Fruit fly (Drosophila melanogaster) whole organism, wandering third instar larva: ENCODE data around the gene sro.

Experiments used
- CG32264 ChIP-seq: fragments of 200-800 bp; sonication (Bioruptor generic); optimal IDR thresholded peaks from 2 replicates; lab custom pipeline; 2016; ENCODE audit warnings: missing biosample characterization, missing genetic modification characterization
- CG9705 ChIP-seq: fragments of 200-800 bp; sonication (Bioruptor generic); optimal IDR thresholded peaks from 2 replicates; lab custom pipeline; 2018; ENCODE audit warnings: missing biosample characterization, mild to moderate bottlenecking, missing genetic modification characterization
- CrebA ChIP-seq: fragments of 200-800 bp; sonication (Bioruptor generic); optimal IDR thresholded peaks from 2 replicates; lab custom pipeline; 2016; ENCODE audit warnings: missing biosample characterization, mild to moderate bottlenecking, missing genetic modification characterization, borderline replicate concordance
- Dfd ChIP-seq: fragments of >200 bp; optimal IDR thresholded peaks from 2 replicates; lab custom pipeline; 2017; ENCODE audit warnings: missing biosample characterization, missing genetic modification characterization
- Dif ChIP-seq: fragments of 200-275, 200-300 bp; sonication (Bioruptor generic); optimal IDR thresholded peaks from 2 replicates; lab custom pipeline; 2018; ENCODE audit warnings: missing biosample characterization, missing genetic modification characterization; ENCODE audit not compliant: partially characterized antibody
- GATAd ChIP-seq: sonication (Bioruptor generic); optimal IDR thresholded peaks from 2 replicates; lab custom pipeline; 2016; ENCODE audit warnings: missing biosample characterization, missing genetic modification characterization
- HLH106 ChIP-seq: fragments of 200-800 bp; optimal IDR thresholded peaks from 3 replicates; lab custom pipeline; 2019; ENCODE audit warnings: missing biosample characterization, mild to moderate bottlenecking, missing genetic modification characterization, moderate library complexity
- Hnf4 ChIP-seq: fragments of 200-800 bp; sonication (Bioruptor generic); optimal IDR thresholded peaks from 2 replicates; lab custom pipeline; 2016; ENCODE audit warnings: missing biosample characterization, mild to moderate bottlenecking, missing genetic modification characterization
- Hr78 ChIP-seq: fragments of >200 bp; optimal IDR thresholded peaks from 2 replicates; lab custom pipeline; 2017; ENCODE audit warnings: missing biosample characterization, missing genetic modification characterization
- Hr83 ChIP-seq: fragments of 200-300 bp; sonication (Bioruptor generic); optimal IDR thresholded peaks from 2 replicates; lab custom pipeline; 2016; ENCODE audit warnings: missing biosample characterization, mild to moderate bottlenecking, missing genetic modification characterization, moderate library complexity; ENCODE audit not compliant: poor library complexity, severe bottlenecking
- Jra ChIP-seq: sonication (Bioruptor generic); optimal IDR thresholded peaks from 2 replicates; lab custom pipeline; 2016; ENCODE audit warnings: missing biosample characterization, missing genetic modification characterization
- Mio ChIP-seq: sonication (Bioruptor generic); optimal IDR thresholded peaks from 2 replicates; lab custom pipeline; 2016; ENCODE audit warnings: missing biosample characterization, missing genetic modification characterization
- Myc ChIP-seq: fragments of >200 bp; optimal IDR thresholded peaks from 2 replicates; lab custom pipeline; 2017
- N ChIP-seq: fragments of >200 bp; optimal IDR thresholded peaks from 2 replicates; lab custom pipeline; 2018; ENCODE audit warnings: missing biosample characterization, missing external identifiers, missing genetic modification characterization
- Rel ChIP-seq, 2 experiments: fragments of 200-800 bp; sonication (Bioruptor generic) in 1 of 2; optimal IDR thresholded peaks; 2 replicates in 1 of 2; 3 replicates in 1 of 2; lab custom pipeline; 2016 to 2019; ENCODE audit warnings: mild to moderate bottlenecking in 2 of 2, missing biosample characterization in 2 of 2, missing genetic modification characterization in 2 of 2, moderate library complexity in 1 of 2
- Sp1 ChIP-seq: fragments of 200-800 bp; sonication (Bioruptor generic); optimal IDR thresholded peaks from 3 replicates; lab custom pipeline; 2019; ENCODE audit warnings: missing biosample characterization, mild to moderate bottlenecking, missing genetic modification characterization, moderate library complexity
- Vsx2 ChIP-seq: fragments of 200-300, 225-300 bp; sonication (Bioruptor generic); optimal IDR thresholded peaks from 2 replicates; lab custom pipeline; 2018; ENCODE audit warnings: missing biosample characterization, missing genetic modification characterization; ENCODE audit not compliant: partially characterized antibody
- br ChIP-seq: fragments of 200-800 bp; sonication (Bioruptor generic); optimal IDR thresholded peaks from 2 replicates; lab custom pipeline; 2016; ENCODE audit warnings: missing biosample characterization, missing genetic modification characterization
- brk ChIP-seq: fragments of 200-800 bp; sonication (Bioruptor generic); optimal IDR thresholded peaks from 2 replicates; lab custom pipeline; 2016; ENCODE audit warnings: missing biosample characterization, mild to moderate bottlenecking, missing genetic modification characterization
- dl ChIP-seq, 2 experiments: fragments of 175-275, 200-275 bp in 1 of 2; fragments of 200-275 bp in 1 of 2; sonication (Bioruptor generic); optimal IDR thresholded peaks; lab custom pipeline; 2018; ENCODE audit warnings: mild to moderate bottlenecking in 2 of 2, missing biosample characterization in 2 of 2, missing genetic modification characterization in 2 of 2, moderate library complexity in 2 of 2; ENCODE audit not compliant: partially characterized antibody in 2 of 2, insufficient read depth in 1 of 2
- dmrt93B ChIP-seq: fragments of 200-800 bp; sonication (Bioruptor generic); optimal IDR thresholded peaks from 2 replicates; lab custom pipeline; 2018; ENCODE audit warnings: missing biosample characterization, mild to moderate bottlenecking, missing genetic modification characterization
- dsf ChIP-seq: sonication (Bioruptor generic); optimal IDR thresholded peaks from 2 replicates; lab custom pipeline; 2016; ENCODE audit warnings: missing biosample characterization, missing genetic modification characterization, borderline replicate concordance
- ey ChIP-seq: fragments of 200-800 bp; sonication (Bioruptor generic); optimal IDR thresholded peaks from 2 replicates; lab custom pipeline; 2016; ENCODE audit warnings: missing biosample characterization, missing genetic modification characterization
- foxo ChIP-seq, 2 experiments: fragments of 200-800 bp; sonication (Bioruptor generic); optimal IDR thresholded peaks; 2 replicates in 1 of 2; 3 replicates in 1 of 2; lab custom pipeline; 2016 to 2017; ENCODE audit warnings: missing biosample characterization in 2 of 2, missing genetic modification characterization in 2 of 2
- fru ChIP-seq: fragments of 200-800 bp; sonication (Bioruptor generic); optimal IDR thresholded peaks from 3 replicates; lab custom pipeline; 2016; ENCODE audit warnings: missing biosample characterization, mild to moderate bottlenecking, missing genetic modification characterization
- h ChIP-seq: fragments of 200-800 bp; sonication (Bioruptor generic); optimal IDR thresholded peaks from 3 replicates; lab custom pipeline; 2016; ENCODE audit warnings: missing biosample characterization, mild to moderate bottlenecking, missing genetic modification characterization
- jim ChIP-seq: fragments of 175-275, 200-325 bp; sonication (Bioruptor generic); optimal IDR thresholded peaks from 2 replicates; lab custom pipeline; 2016; ENCODE audit warnings: missing biosample characterization, mild to moderate bottlenecking, missing genetic modification characterization
- lola ChIP-seq: fragments of >200 bp; optimal IDR thresholded peaks from 2 replicates; lab custom pipeline; 2017; ENCODE audit warnings: missing biosample characterization, missing genetic modification characterization
- pan ChIP-seq: fragments of >200 bp; optimal IDR thresholded peaks from 2 replicates; lab custom pipeline; 2017
- psq ChIP-seq: fragments of 200-800 bp; sonication (Bioruptor generic); optimal IDR thresholded peaks from 3 replicates; lab custom pipeline; 2017; ENCODE audit warnings: missing biosample characterization, mild to moderate bottlenecking, missing genetic modification characterization, moderate library complexity
- rgr ChIP-seq: fragments of 200-800 bp; sonication (Bioruptor generic); optimal IDR thresholded peaks from 3 replicates; lab custom pipeline; 2016; ENCODE audit warnings: missing biosample characterization, mild to moderate bottlenecking, missing genetic modification characterization
- sage ChIP-seq: fragments of 200-800 bp; sonication (Bioruptor generic); optimal IDR thresholded peaks from 2 replicates; lab custom pipeline; 2016; ENCODE audit warnings: missing biosample characterization, mild to moderate bottlenecking, missing genetic modification characterization
- sv ChIP-seq: fragments of 200-800 bp; sonication (Bioruptor generic); optimal IDR thresholded peaks from 3 replicates; lab custom pipeline; 2016; ENCODE audit warnings: missing biosample characterization, missing genetic modification characterization
- tai ChIP-seq: sonication (Bioruptor generic); optimal IDR thresholded peaks from 2 replicates; lab custom pipeline; 2016; ENCODE audit warnings: missing biosample characterization, missing genetic modification characterization
- usp ChIP-seq: fragments of >200 bp; optimal IDR thresholded peaks from 2 replicates; lab custom pipeline; 2017; ENCODE audit warnings: missing biosample characterization, missing genetic modification characterization
- woc ChIP-seq: sonication (Bioruptor generic); optimal IDR thresholded peaks from 2 replicates; lab custom pipeline; 2016; ENCODE audit warnings: missing biosample characterization, mild to moderate bottlenecking, missing genetic modification characterization

The sro gene

DNA sequence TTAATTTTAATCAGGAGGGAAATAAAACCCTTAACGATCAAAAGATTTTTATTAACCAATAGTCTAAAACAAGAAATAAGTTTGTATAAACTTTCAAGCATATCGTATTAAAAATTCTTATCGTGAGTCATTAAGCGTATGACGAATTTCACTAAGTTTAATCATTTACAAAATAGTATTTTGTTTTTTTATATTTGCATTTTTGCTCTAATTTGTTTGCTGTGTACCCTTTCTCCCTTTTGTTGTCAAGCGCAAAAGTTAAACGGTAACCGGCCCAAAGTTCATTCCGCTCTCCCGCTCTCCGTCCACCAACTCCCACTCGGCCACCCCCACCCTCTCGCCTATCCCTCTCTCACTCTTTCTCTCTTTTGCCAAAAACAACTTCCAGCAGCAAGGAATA lies 30.6 kb upstream of the sro start:
- TF ChIP-seq Vsx2 (GFP tag; lab: Kevin White, UChicago) = no peak
- TF ChIP-seq h (GFP tag; lab: Kevin White, UChicago) = peak; percentile 22
- peak; percentile 36 for TF ChIP-seq rgr
- peak; percentile 66 for TF ChIP-seq HLH106 (tag; lab: Kevin White, UChicago)
- TF ChIP-seq Hnf4 = peak; percentile 58
- peak; percentile 44 for TF ChIP-seq ey (GFP tag; lab: Kevin White, UChicago)
- peak; percentile 52 for TF ChIP-seq Sp1 (GFP tag; lab: Kevin White, UChicago)
- TF ChIP-seq tai (GFP tag; lab: Kevin White, UChicago) = peak; percentile 50
- peak; percentile 21 for TF ChIP-seq psq (GFP tag; lab: Kevin White, UChicago)
- TF ChIP-seq CG32264 (GFP tag; lab: Kevin White, UChicago) = no peak
- TF ChIP-seq dmrt93B (GFP tag; lab: Kevin White, UChicago) = peak; percentile 5
- no peak for TF ChIP-seq Dif (GFP tag; lab: Kevin White, UChicago)
- TF ChIP-seq Mio (GFP tag; lab: Kevin White, UChicago) = no peak
- TF ChIP-seq foxo (GFP tag; optimal IDR thresholded peaks at IDR 0.05; lab: Kevin White, UChicago) = peak in 1 of 2 experiments; percentile 50

DNA sequence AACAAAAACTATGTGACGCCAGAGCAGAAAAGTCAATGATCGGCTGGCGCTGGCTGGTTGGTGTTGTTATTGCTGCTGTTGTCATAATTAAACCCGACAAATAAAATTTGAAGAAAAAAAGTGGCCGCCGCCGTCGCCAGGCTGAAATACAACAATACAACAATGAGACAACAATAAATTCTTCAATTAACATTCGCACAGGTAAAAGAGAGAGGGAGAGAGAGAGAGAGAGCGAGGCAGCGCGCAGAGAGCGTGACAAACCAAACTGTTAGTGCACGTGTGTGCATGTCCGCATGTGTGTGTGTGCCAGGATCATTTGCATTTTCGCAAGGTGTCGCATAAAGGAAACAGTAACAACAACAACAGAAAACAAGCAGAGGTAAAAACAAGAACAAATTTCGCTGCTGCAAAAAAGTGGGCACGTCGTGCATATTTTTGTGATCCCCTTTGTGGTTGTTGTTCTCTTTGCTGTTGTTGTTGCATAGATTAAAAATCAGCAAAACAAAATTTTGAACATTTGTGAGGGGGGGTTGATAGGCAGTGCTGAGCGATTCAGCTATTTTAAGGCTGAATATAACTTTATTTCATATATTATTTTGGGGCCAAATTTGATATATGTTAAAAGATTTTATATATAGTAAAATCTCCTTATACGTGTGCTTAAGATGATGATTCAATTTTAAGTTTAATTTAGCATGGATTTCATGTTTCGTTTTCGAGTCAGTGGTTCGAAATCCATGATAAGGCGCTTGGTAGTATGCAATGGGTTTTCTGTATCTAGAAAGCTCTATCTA lies 30.0 kb upstream of the sro start:
- no peak for TF ChIP-seq HLH106 (tag; lab: Kevin White, UChicago)
- peak; percentile 45 for TF ChIP-seq Dif (GFP tag; lab: Kevin White, UChicago)
- no peak for TF ChIP-seq Dfd
- no peak for TF ChIP-seq CrebA (GFP tag; lab: Kevin White, UChicago)
- TF ChIP-seq Myc (lab: Kevin White, UChicago) = peak; percentile 36
- no peak for TF ChIP-seq h (GFP tag; lab: Kevin White, UChicago)
- TF ChIP-seq dmrt93B (GFP tag; lab: Kevin White, UChicago) = no peak
- TF ChIP-seq dsf (GFP tag; lab: Kevin White, UChicago) = no peak
- peak in 1 of 2 experiments; percentile 19 for TF ChIP-seq dl (GFP tag; optimal IDR thresholded peaks at IDR 0.05; lab: Kevin White, UChicago; ENCODE audit: insufficient read depth in 1 of 2, partially characterized antibody in 2 of 2)
- TF ChIP-seq jim (GFP tag; lab: Kevin White, UChicago) = no peak
- TF ChIP-seq woc (GFP tag; lab: Kevin White, UChicago) = peak; percentile 3
- no peak for TF ChIP-seq brk (GFP tag; lab: Kevin White, UChicago)
- TF ChIP-seq N = no peak
- no peak for TF ChIP-seq Rel (GFP tag; optimal IDR thresholded peaks at IDR 0.05; lab: Kevin White, UChicago)
- TF ChIP-seq Rel (tag; optimal IDR thresholded peaks at IDR 0.05; lab: Kevin White, UChicago) = peak; percentile 28
- TF ChIP-seq Mio (GFP tag; lab: Kevin White, UChicago) = no peak
- TF ChIP-seq Vsx2 (GFP tag; lab: Kevin White, UChicago) = peak; percentile 8
- TF ChIP-seq br = no peak
- no peak for TF ChIP-seq lola
- no peak for TF ChIP-seq ey (GFP tag; lab: Kevin White, UChicago)
- TF ChIP-seq foxo (GFP tag; optimal IDR thresholded peaks at IDR 0.05; lab: Kevin White, UChicago) = no peak
- no peak for TF ChIP-seq Hr78 (GFP tag; lab: Kevin White, UChicago)
- no peak for TF ChIP-seq usp
- no peak for TF ChIP-seq tai (GFP tag; lab: Kevin White, UChicago)
- TF ChIP-seq Sp1 (GFP tag; lab: Kevin White, UChicago) = no peak
- TF ChIP-seq psq (GFP tag; lab: Kevin White, UChicago) = no peak

DNA sequence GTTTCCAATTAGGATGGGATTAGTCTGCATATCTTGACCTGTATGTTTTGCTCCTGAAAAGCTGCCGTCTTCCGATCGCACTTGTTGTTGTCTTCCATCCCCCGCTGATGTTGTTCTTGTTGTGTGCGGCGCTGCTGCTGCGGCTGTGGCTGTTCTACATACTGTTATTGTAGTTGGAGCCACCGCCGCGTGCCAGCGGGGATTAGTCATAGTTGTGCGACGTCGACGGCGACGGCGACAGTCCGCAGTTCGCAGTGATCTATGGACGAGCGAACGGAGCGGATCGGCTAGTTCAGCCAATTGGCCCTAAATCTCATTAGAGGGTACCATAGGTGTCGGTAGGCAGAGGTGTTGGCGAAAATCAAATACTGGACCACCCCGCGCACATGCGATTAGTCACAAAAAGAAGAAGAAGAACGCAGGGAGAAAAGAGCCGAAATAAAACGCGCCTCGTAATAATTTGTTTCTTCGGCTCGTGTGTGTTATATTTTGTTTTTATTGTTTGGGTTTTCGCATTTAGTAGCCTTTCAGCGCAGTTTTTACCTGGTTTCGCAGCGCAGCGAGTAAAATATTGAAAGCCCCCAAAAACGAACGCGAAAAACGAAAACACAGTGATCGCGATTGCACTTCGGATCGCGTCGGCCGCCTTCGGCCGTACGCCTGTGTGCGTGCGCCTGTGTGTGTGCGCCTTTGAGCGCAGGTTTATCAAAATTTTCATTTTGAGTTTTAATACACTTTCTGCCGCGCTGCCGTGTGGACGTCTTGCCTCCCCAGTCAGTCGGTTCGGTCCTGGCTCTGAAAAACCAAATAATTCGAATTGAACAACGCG lies 28.9 kb upstream of the sro start, which contains the start of gene kay:
Gene kay, plus strand, starts transcription at position 729 of the 829 bp plus-strand sequence.
- TF ChIP-seq Vsx2 (GFP tag; lab: Kevin White, UChicago) (peak; percentile 6), Dif (GFP tag; lab: Kevin White, UChicago) (peak; percentile 31), pan (lab: Kevin White, UChicago) (peak; percentile 63), Rel (GFP tag; optimal IDR thresholded peaks at IDR 0.05; lab: Kevin White, UChicago) (no peak), Rel (tag; optimal IDR thresholded peaks at IDR 0.05; lab: Kevin White, UChicago) (peak; percentile 84), Myc (lab: Kevin White, UChicago) (no peak), N (no peak), br (peak; percentile 16), lola (no peak), CG32264 (GFP tag; lab: Kevin White, UChicago) (no peak), rgr (no peak), ey (GFP tag; lab: Kevin White, UChicago) (no peak), CrebA (GFP tag; lab: Kevin White, UChicago) (peak; percentile 58), Mio (GFP tag; lab: Kevin White, UChicago) (no peak), HLH106 (tag; lab: Kevin White, UChicago) (no peak), sv (no peak), dsf (GFP tag; lab: Kevin White, UChicago) (no peak), fru (GFP tag; lab: Kevin White, UChicago) (no peak), CG9705 (GFP tag; lab: Kevin White, UChicago) (no peak), Sp1 (GFP tag; lab: Kevin White, UChicago) (peak; percentile 38), Hr78 (GFP tag; lab: Kevin White, UChicago) (no peak), psq (GFP tag; lab: Kevin White, UChicago) (peak; percentile 29), Jra (GFP tag; lab: Kevin White, UChicago) (peak; percentile 15), h (GFP tag; lab: Kevin White, UChicago) (peak; percentile 32), Hnf4 (no peak), Hr83 (GFP tag; lab: Kevin White, UChicago) (no peak), sage (GFP tag; lab: Kevin White, UChicago) (no peak), GATAd (GFP tag; lab: Kevin White, UChicago) (no peak)
